Worm (Caenorhabditis elegans): Measurements from ENCODE around the gene Y22D7AR.3.

Gene Y22D7AR.3

ce11 chrIII:1678671-1679070 is 13.0 kb upstream of the Y22D7AR.3 start:
- TF ChIP-seq ham-2 (GFP tag; optimal IDR thresholded peaks at IDR 0.05) (no peak), unc-120 (tag; optimal IDR thresholded peaks at IDR 0.05; ENCODE audit: poor library complexity, severe bottlenecking) (peak; percentile 27), drap-1 (GFP tag; optimal IDR thresholded peaks at IDR 0.05) (no peak), hlh-1 (tag; optimal IDR thresholded peaks at IDR 0.05) (peak; percentile 47)

DNA sequence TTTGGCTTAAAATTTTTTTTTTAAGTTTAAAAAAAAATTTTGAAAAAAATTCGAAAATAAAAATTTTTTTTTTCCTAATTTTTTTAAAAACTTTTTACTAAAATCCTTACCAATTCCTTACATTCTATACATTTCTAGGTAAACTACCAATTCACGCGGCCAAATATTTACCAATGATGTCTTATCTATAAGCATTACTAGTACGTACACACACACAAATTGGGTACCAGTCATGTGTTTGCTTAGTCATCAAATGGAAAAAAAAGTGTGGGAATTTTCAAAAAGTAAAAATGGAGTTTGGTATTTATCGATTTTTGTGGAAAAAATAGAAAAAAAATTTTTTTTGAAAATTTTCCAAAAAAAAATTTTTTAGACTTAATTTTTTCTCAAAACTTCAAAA is 10.9 kb upstream of the Y22D7AR.3 start, which contains the start of gene Y22D7AR.6:
Gene Y22D7AR.6 (minus strand): TSS at position 134 of the 400 bp plus-strand sequence.
- TF ChIP-seq bed-3 (GFP tag; optimal IDR thresholded peaks at IDR 0.05) (no peak), nhr-76 (tag; optimal IDR thresholded peaks at IDR 0.05) (no peak), nhr-237 (tag; optimal IDR thresholded peaks at IDR 0.05) (no peak), elt-3 (tag; optimal IDR thresholded peaks at IDR 0.05) (no peak), cnd-1 (tag; optimal IDR thresholded peaks at IDR 0.05) (no peak), mab-5 (tag; optimal IDR thresholded peaks at IDR 0.05) (no peak), unc-39 (tag; optimal IDR thresholded peaks at IDR 0.05) (no peak), unc-62 (GFP tag; optimal IDR thresholded peaks at IDR 0.05) (no peak), ces-1 (GFP tag; optimal IDR thresholded peaks at IDR 0.05) (no peak), sptf-1 (tag; optimal IDR thresholded peaks at IDR 0.05) (no peak), elt-1 (tag; optimal IDR thresholded peaks at IDR 0.05; ENCODE audit: borderline replicate concordance, insufficient read depth) (no peak), nhr-28 (tag; optimal IDR thresholded peaks at IDR 0.05) (no peak), hlh-1 (tag; optimal IDR thresholded peaks at IDR 0.05) (no peak), sem-2 (GFP tag; optimal IDR thresholded peaks at IDR 0.05) (no peak), lin-13 (tag; optimal IDR thresholded peaks at IDR 0.05) (no peak), lsy-2 (tag; optimal IDR thresholded peaks at IDR 0.05) (no peak), blmp-1 (tag; optimal IDR thresholded peaks at IDR 0.05) (no peak), M03D4.4 (tag; optimal IDR thresholded peaks at IDR 0.05) (no peak), mep-1 (tag; optimal IDR thresholded peaks at IDR 0.05) (no peak), ham-2 (GFP tag; optimal IDR thresholded peaks at IDR 0.05) (no peak)

- TF ChIP-seq pha-4 (tag; optimal IDR thresholded peaks at IDR 0.05) (no peak), snpc-4 (tag; optimal IDR thresholded peaks at IDR 0.05) (no peak)
Observed at ce11 chrIII:1674760-1675159, 9.1 kb upstream of the Y22D7AR.3 start.

DNA sequence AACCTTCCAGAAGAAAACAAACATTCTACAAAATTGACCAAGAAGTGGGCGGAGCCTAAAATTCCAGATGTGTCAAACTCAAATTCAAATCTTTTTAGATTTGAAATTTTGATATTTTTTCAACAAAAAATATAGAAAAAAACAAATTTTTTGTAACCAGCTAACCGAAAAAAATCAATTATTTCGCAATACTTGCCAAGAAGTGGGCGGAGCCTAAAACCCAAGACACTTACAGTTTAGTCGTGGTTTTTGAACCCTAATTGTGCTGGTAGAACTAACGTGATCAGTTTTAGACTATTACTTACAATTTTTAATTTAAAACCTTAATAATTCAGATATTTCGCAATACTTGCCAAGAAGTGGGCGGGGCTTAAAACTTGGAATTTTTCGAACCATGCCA is 7.7 kb upstream of the Y22D7AR.3 start:
- no peak for TF ChIP-seq elt-3 (tag; optimal IDR thresholded peaks at IDR 0.05)
- no peak for TF ChIP-seq nhr-237 (tag; optimal IDR thresholded peaks at IDR 0.05)
- no peak for TF ChIP-seq pha-4 (tag; optimal IDR thresholded peaks at IDR 0.05)
- no peak for TF ChIP-seq bed-3 (GFP tag; optimal IDR thresholded peaks at IDR 0.05)
- TF ChIP-seq flh-1 (GFP tag; optimal IDR thresholded peaks at IDR 0.05) = no peak
- no peak for TF ChIP-seq lin-32 (GFP tag; optimal IDR thresholded peaks at IDR 0.05)
- no peak for TF ChIP-seq mep-1 (tag; optimal IDR thresholded peaks at IDR 0.05)
- TF ChIP-seq ceh-39 (tag; optimal IDR thresholded peaks at IDR 0.05) = no peak
- TF ChIP-seq blmp-1 (tag; optimal IDR thresholded peaks at IDR 0.05) = no peak
- no peak for TF ChIP-seq tbx-8 (GFP tag; optimal IDR thresholded peaks at IDR 0.05)
- no peak for TF ChIP-seq unc-120 (tag; optimal IDR thresholded peaks at IDR 0.05; ENCODE audit: poor library complexity, severe bottlenecking)
- no peak for TF ChIP-seq M03D4.4 (tag; optimal IDR thresholded peaks at IDR 0.05)
- TF ChIP-seq lin-13 (tag; optimal IDR thresholded peaks at IDR 0.05) = no peak
- TF ChIP-seq nhr-2 (tag; optimal IDR thresholded peaks at IDR 0.05) = no peak
- no peak for TF ChIP-seq ztf-11 (tag; optimal IDR thresholded peaks at IDR 0.05)
- no peak for TF ChIP-seq ces-1 (GFP tag; optimal IDR thresholded peaks at IDR 0.05)
- no peak for TF ChIP-seq ham-2 (GFP tag; optimal IDR thresholded peaks at IDR 0.05)
- TF ChIP-seq nhr-76 (tag; optimal IDR thresholded peaks at IDR 0.05) = no peak

ce11 chrIII:1668519-1668918 is 2.9 kb upstream of the Y22D7AR.3 start, which contains the start of gene glb-30:
Gene glb-30, minus strand, starts transcription at chrIII:1668619.
- TF ChIP-seq zip-8 (tag; optimal IDR thresholded peaks at IDR 0.05) (no peak), sptf-1 (tag; optimal IDR thresholded peaks at IDR 0.05) (no peak), hlh-1 (tag; optimal IDR thresholded peaks at IDR 0.05) (no peak), nhr-2 (tag; optimal IDR thresholded peaks at IDR 0.05) (no peak), lsy-2 (tag; optimal IDR thresholded peaks at IDR 0.05) (no peak), blmp-1 (tag; optimal IDR thresholded peaks at IDR 0.05) (no peak), snpc-4 (tag; optimal IDR thresholded peaks at IDR 0.05) (no peak), elt-1 (tag; optimal IDR thresholded peaks at IDR 0.05; ENCODE audit: borderline replicate concordance, insufficient read depth) (no peak), mls-2 (tag; optimal IDR thresholded peaks at IDR 0.05) (no peak), nhr-76 (tag; optimal IDR thresholded peaks at IDR 0.05) (no peak), nhr-12 (tag; optimal IDR thresholded peaks at IDR 0.05) (no peak), ztf-11 (tag; optimal IDR thresholded peaks at IDR 0.05) (no peak), elt-3 (tag; optimal IDR thresholded peaks at IDR 0.05) (no peak)

Measured in whole organism, mixed stage, embryonic.